Worm (Caenorhabditis elegans) whole organism, L4 larva: Measurements from ENCODE around the gene R151.10.
A peak's percentile ranks its signal among the peaks of the same experiment; 100 is the strongest.

Experiments
- D1046.2 ChIP-seq: fragments of 200-800 bp; sonication (Bioruptor generic); IDR thresholded peaks from 2 replicates; pipeline ENCODE4 v1.3.6; 2022; ENCODE audit warnings: missing genetic modification characterization, missing compliant biosample characterization
- F26F4.8 ChIP-seq: fragments of 200-800 bp; sonication (Bioruptor generic); conservative IDR thresholded peaks from 2 replicates; pipeline ENCODE4 v1.3.6; 2022; ENCODE audit warnings: missing genetic modification characterization, missing compliant biosample characterization
- F37D6.2 ChIP-seq: sonication (generic microtip); optimal IDR thresholded peaks from 2 replicates; lab custom pipeline; 2016; ENCODE audit warnings: mild to moderate bottlenecking, missing genetic modification characterization, missing compliant biosample characterization
- T26A8.4 ChIP-seq: fragments of 200-800 bp; sonication (Bioruptor generic); IDR thresholded peaks from 2 replicates; pipeline ENCODE4 v1.3.6; 2022; ENCODE audit warnings: missing genetic modification characterization, missing compliant biosample characterization
- Y105C5A.15 ChIP-seq: fragments of 200-800 bp; sonication (Bioruptor generic); IDR thresholded peaks from 2 replicates; pipeline ENCODE4 v1.3.6; 2022; ENCODE audit warnings: missing genetic modification characterization, missing compliant biosample characterization
- Y48G9A.11 ChIP-seq: fragments of 200-800 bp; sonication (Bioruptor generic); IDR thresholded peaks from 2 replicates; pipeline ENCODE4 v1.3.6; 2022; ENCODE audit warnings: missing genetic modification reagents, missing genetic modification characterization, missing compliant biosample characterization
- Y5F2A.4 ChIP-seq: fragments of 200-800 bp; sonication (Bioruptor generic); optimal IDR thresholded peaks from 2 replicates; lab custom pipeline; 2018; ENCODE audit warnings: mild to moderate bottlenecking, missing genetic modification characterization, missing compliant biosample characterization
- ZK337.2 ChIP-seq: fragments of 200-800 bp; sonication (Bioruptor generic); IDR thresholded peaks from 2 replicates; pipeline ENCODE4 v1.3.6; 2022; ENCODE audit warnings: missing genetic modification reagents, missing genetic modification characterization, missing compliant biosample characterization
- ZK546.5 ChIP-seq, 2 experiments: sonication (generic microtip); optimal IDR thresholded peaks; 2 replicates each; lab custom pipeline; 2017; ENCODE audit warnings: missing biosample characterization in 2 of 2, missing genetic modification characterization in 2 of 2
- attf-4 ChIP-seq: sonication (generic microtip); optimal IDR thresholded peaks from 3 replicates; lab custom pipeline; 2017; ENCODE audit warnings: missing biosample characterization, missing genetic modification characterization
- ceh-28 ChIP-seq: fragments of 150-350 bp; optimal IDR thresholded peaks from 2 replicates; lab custom pipeline; 2014; ENCODE audit warnings: missing biosample characterization, missing genetic modification reagents, missing genetic modification characterization
- ceh-32 ChIP-seq: sonication (generic microtip); optimal IDR thresholded peaks from 2 replicates; lab custom pipeline; 2016; ENCODE audit warnings: mild to moderate bottlenecking, missing genetic modification characterization, missing compliant biosample characterization; ENCODE audit not compliant: poor library complexity
- ceh-82 ChIP-seq: sonication (generic microtip); optimal IDR thresholded peaks from 2 replicates; lab custom pipeline; 2017; ENCODE audit warnings: missing biosample characterization, missing genetic modification characterization
- daf-16 ChIP-seq, 3 experiments: sonication (generic microtip); optimal IDR thresholded peaks; 2 replicates each; lab custom pipeline; 2016 to 2017; ENCODE audit warnings: missing genetic modification characterization in 3 of 3, missing genetic modification reagents in 3 of 3, mild to moderate bottlenecking in 2 of 3, missing compliant biosample characterization in 2 of 3, missing biosample characterization in 1 of 3, moderate library complexity in 1 of 3
- dve-1 ChIP-seq: sonication (generic microtip); optimal IDR thresholded peaks from 2 replicates; lab custom pipeline; 2017; ENCODE audit warnings: antibody characterized with exemption, mild to moderate bottlenecking, missing genetic modification characterization, missing compliant biosample characterization; ENCODE audit not compliant: insufficient read depth
- egl-43 ChIP-seq: fragments of 200-800 bp; sonication (Bioruptor generic); IDR thresholded peaks from 2 replicates; pipeline ENCODE4 v1.3.6; 2022; ENCODE audit warnings: missing genetic modification reagents, missing genetic modification characterization, missing compliant biosample characterization
- fkh-10 ChIP-seq: fragments of 150-350 bp; optimal IDR thresholded peaks from 2 replicates; lab custom pipeline; 2014; ENCODE audit warnings: missing biosample characterization, missing genetic modification reagents, missing genetic modification characterization
- hif-1 ChIP-seq, 2 experiments: sonication (generic microtip); optimal IDR thresholded peaks; 2 replicates each; lab custom pipeline; 2016 to 2017; ENCODE audit warnings: missing compliant biosample characterization in 2 of 2, missing genetic modification characterization in 2 of 2, missing genetic modification reagents in 2 of 2, missing genotype in 2 of 2, mild to moderate bottlenecking in 1 of 2
- hlh-11 ChIP-seq: fragments of 200-800 bp; sonication (Bioruptor generic); optimal IDR thresholded peaks from 2 replicates; lab custom pipeline; 2018; ENCODE audit warnings: mild to moderate bottlenecking, missing genetic modification characterization, missing compliant biosample characterization
- hlh-30 ChIP-seq: sonication (generic microtip); optimal IDR thresholded peaks from 2 replicates; lab custom pipeline; 2017; ENCODE audit warnings: antibody characterized with exemption, mild to moderate bottlenecking, missing genetic modification characterization, missing compliant biosample characterization; ENCODE audit not compliant: insufficient read depth
- hmg-1.1 ChIP-seq: fragments of 200-800 bp; sonication (Bioruptor generic); IDR thresholded peaks from 2 replicates; pipeline ENCODE4 v1.3.6; 2022; ENCODE audit warnings: missing genetic modification reagents, missing genetic modification characterization, missing compliant biosample characterization
- lin-1 ChIP-seq: fragments of 200-800 bp; sonication (Bioruptor generic); IDR thresholded peaks from 2 replicates; pipeline ENCODE4 v1.3.6; 2022; ENCODE audit warnings: missing genetic modification reagents, missing genetic modification characterization, missing compliant biosample characterization
- lin-13 ChIP-seq: fragments of 150-350 bp; optimal IDR thresholded peaks from 2 replicates; lab custom pipeline; 2014; ENCODE audit warnings: missing biosample characterization, missing genetic modification reagents, missing genetic modification characterization
- lir-3 ChIP-seq: sonication (generic microtip); optimal IDR thresholded peaks from 2 replicates; lab custom pipeline; 2016; ENCODE audit warnings: mild to moderate bottlenecking, missing genetic modification characterization, missing compliant biosample characterization
- lsy-2 ChIP-seq, 2 experiments: fragments of 150-350 bp in 1 of 2; sonication (generic microtip) in 1 of 2; optimal IDR thresholded peaks; 2 replicates each; lab custom pipeline; 2014 to 2017; ENCODE audit warnings: missing biosample characterization in 2 of 2, missing genetic modification characterization in 2 of 2
- mdl-1 ChIP-seq, 2 experiments: fragments of 150-350 bp in 1 of 2; sonication (generic microtip) in 1 of 2; optimal IDR thresholded peaks; 2 replicates each; lab custom pipeline; 2014 to 2017; ENCODE audit warnings: missing biosample characterization in 2 of 2, missing genetic modification characterization in 2 of 2
- mdt-29 ChIP-seq: fragments of 200-800 bp; sonication (Bioruptor generic); IDR thresholded peaks from 2 replicates; pipeline ENCODE4 v1.3.6; 2022; ENCODE audit warnings: missing genetic modification reagents, missing genetic modification characterization, missing compliant biosample characterization
- mep-1 ChIP-seq: fragments of 150-350 bp; sonication (generic microtip); optimal IDR thresholded peaks from 3 replicates; lab custom pipeline; 2014; ENCODE audit warnings: missing biosample characterization, missing genetic modification characterization
- mes-2 ChIP-seq: sonication (generic microtip); optimal IDR thresholded peaks from 2 replicates; lab custom pipeline; 2016; ENCODE audit warnings: missing genotype, mild to moderate bottlenecking, missing genetic modification characterization, missing compliant biosample characterization; ENCODE audit not compliant: poor library complexity, severe bottlenecking
- mxl-2 ChIP-seq: fragments of 200-800 bp; sonication (Bioruptor generic); conservative IDR thresholded peaks from 2 replicates; pipeline ENCODE4 v1.3.6; 2022; ENCODE audit warnings: missing genetic modification reagents, missing genetic modification characterization, missing compliant biosample characterization
- mxl-3 ChIP-seq: fragments of 200-800 bp; sonication (Bioruptor generic); optimal IDR thresholded peaks from 2 replicates; lab custom pipeline; 2018; ENCODE audit warnings: mild to moderate bottlenecking, missing genetic modification characterization, missing compliant biosample characterization
- nhr-10 ChIP-seq: fragments of 150-350 bp; optimal IDR thresholded peaks from 2 replicates; lab custom pipeline; 2014; ENCODE audit warnings: missing biosample characterization, missing genetic modification characterization
- nhr-237 ChIP-seq: sonication (generic microtip); optimal IDR thresholded peaks from 2 replicates; lab custom pipeline; 2017; ENCODE audit warnings: missing biosample characterization, missing genetic modification characterization
- nhr-25 ChIP-seq: sonication (generic microtip); optimal IDR thresholded peaks from 2 replicates; lab custom pipeline; 2017; ENCODE audit warnings: missing genetic modification characterization, mild to moderate bottlenecking, missing compliant biosample characterization, antibody characterized with exemption, moderate library complexity, borderline replicate concordance; ENCODE audit not compliant: insufficient read depth
- nhr-28 ChIP-seq: fragments of 150-350 bp; optimal IDR thresholded peaks from 2 replicates; lab custom pipeline; 2014; ENCODE audit warnings: missing biosample characterization, missing genetic modification characterization
- nhr-41 ChIP-seq: fragments of 200-800 bp; sonication (Bioruptor generic); IDR thresholded peaks from 2 replicates; pipeline ENCODE4 v1.3.6; 2022; ENCODE audit warnings: missing genetic modification reagents, missing genetic modification characterization, missing compliant biosample characterization
- nhr-77 ChIP-seq: fragments of 150-350 bp; optimal IDR thresholded peaks from 2 replicates; lab custom pipeline; 2014; ENCODE audit warnings: missing biosample characterization, missing genetic modification characterization
- php-3 ChIP-seq: fragments of 200-800 bp; sonication (Bioruptor generic); IDR thresholded peaks from 2 replicates; pipeline ENCODE4 v1.3.6; 2022; ENCODE audit warnings: missing genetic modification reagents, missing genetic modification characterization, missing compliant biosample characterization
- pqm-1 ChIP-seq: sonication (generic microtip); optimal IDR thresholded peaks from 2 replicates; lab custom pipeline; 2017; ENCODE audit warnings: missing biosample characterization, missing genetic modification characterization
- sdz-12 ChIP-seq: fragments of 200-800 bp; sonication (Bioruptor generic); optimal IDR thresholded peaks from 2 replicates; lab custom pipeline; 2018; ENCODE audit warnings: mild to moderate bottlenecking, missing genetic modification characterization, missing compliant biosample characterization
- set-16 ChIP-seq: fragments of 200-800 bp; sonication (Bioruptor generic); IDR thresholded peaks from 2 replicates; pipeline ENCODE4 v1.3.6; 2022; ENCODE audit warnings: missing genetic modification reagents, missing genetic modification characterization, missing compliant biosample characterization
- snpc-1.2 ChIP-seq: fragments of 200-800 bp; sonication (Bioruptor generic); IDR thresholded peaks from 2 replicates; pipeline ENCODE4 v1.3.6; 2022; ENCODE audit warnings: missing genetic modification reagents, missing genetic modification characterization, missing compliant biosample characterization
- spr-3 ChIP-seq: fragments of 200-800 bp; sonication (Bioruptor generic); optimal IDR thresholded peaks from 2 replicates; lab custom pipeline; 2018; ENCODE audit warnings: mild to moderate bottlenecking, missing genetic modification characterization, missing compliant biosample characterization
- tag-97 ChIP-seq: fragments of 200-800 bp; sonication (Bioruptor generic); IDR thresholded peaks from 2 replicates; pipeline ENCODE4 v1.3.6; 2022; ENCODE audit warnings: missing genetic modification characterization, missing compliant biosample characterization
- unc-130 ChIP-seq: sonication (generic microtip); optimal IDR thresholded peaks from 2 replicates; lab custom pipeline; 2016; ENCODE audit warnings: missing genetic modification reagents, missing genetic modification characterization, missing compliant biosample characterization
- unc-39 ChIP-seq: sonication (generic microtip); optimal IDR thresholded peaks from 2 replicates; lab custom pipeline; 2017; ENCODE audit warnings: missing biosample characterization, missing genetic modification characterization
- ztf-11 ChIP-seq: fragments of 150-350 bp; optimal IDR thresholded peaks from 2 replicates; lab custom pipeline; 2014; ENCODE audit warnings: missing biosample characterization, missing genetic modification characterization

The R151.10 gene

DNA sequence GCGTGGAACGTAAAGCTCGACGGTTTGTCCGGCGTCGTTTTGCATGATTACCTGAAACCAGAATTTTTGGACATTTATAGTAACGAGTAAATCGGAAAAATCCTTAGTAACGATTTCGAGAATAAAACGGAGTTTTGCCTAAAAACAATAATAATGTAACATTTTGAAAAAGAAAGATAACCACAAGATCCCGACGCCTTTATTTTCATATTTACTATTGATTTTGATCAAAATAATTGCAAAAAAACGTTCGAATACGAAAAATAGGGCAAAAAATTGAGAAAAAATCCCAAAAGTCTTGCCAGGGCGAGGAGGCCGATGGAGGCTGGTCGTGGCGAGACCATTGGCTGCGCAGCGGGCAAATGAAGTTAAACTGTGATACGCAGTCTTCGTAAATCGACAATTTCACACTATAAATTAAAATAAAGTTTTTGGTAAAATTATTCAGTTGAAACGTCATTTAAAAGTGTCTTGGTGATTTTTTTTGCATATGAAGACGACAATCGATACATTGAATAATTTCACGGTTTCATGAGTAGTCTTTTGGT lies 41.1 kb downstream of the R151.10 start, which contains the start of gene rps-21 (continued):
- no peak for TF ChIP-seq mxl-3 (GFP tag; lab: Kevin White, UChicago)
- no peak for TF ChIP-seq nhr-41 (GFP tag; lab: Robert Waterston, UW)
- TF ChIP-seq ztf-11 (tag; lab: Kevin White, UChicago): no peak
- no peak for TF ChIP-seq D1046.2 (GFP tag; lab: Robert Waterston, UW)
- TF ChIP-seq Y48G9A.11 (GFP tag; lab: Robert Waterston, UW): no peak
- TF ChIP-seq mdt-29 (GFP tag; lab: Robert Waterston, UW): no peak
- TF ChIP-seq ceh-28 (tag; lab: Kevin White, UChicago): no peak
- TF ChIP-seq hmg-1.1 (GFP tag; lab: Robert Waterston, UW): peak; percentile 81
- TF ChIP-seq ZK546.5 (tag; optimal IDR thresholded peaks at IDR 0.05; lab: Kevin White, UChicago): peak in 1 of 2 experiments; percentile 52
- no peak for TF ChIP-seq lin-1 (GFP tag; lab: Robert Waterston, UW)
- no peak for TF ChIP-seq snpc-1.2 (GFP tag; lab: Robert Waterston, UW)
- TF ChIP-seq sdz-12 (GFP tag; lab: Kevin White, UChicago): no peak
- TF ChIP-seq unc-130 (GFP tag; lab: Kevin White, UChicago): peak; percentile 38
- TF ChIP-seq nhr-10 (tag; lab: Kevin White, UChicago): no peak
- TF ChIP-seq daf-16 (GFP tag; optimal IDR thresholded peaks at IDR 0.05; lab: Kevin White, UChicago): no peak
- TF ChIP-seq daf-16 (tag; optimal IDR thresholded peaks at IDR 0.05; lab: Kevin White, UChicago): peak; percentile 16
- peak; percentile 58 for TF ChIP-seq lin-13 (GFP tag; lab: Kevin White, UChicago)
- TF ChIP-seq mxl-2 (GFP tag; lab: Robert Waterston, UW): no peak
- no peak for TF ChIP-seq spr-3 (GFP tag; lab: Kevin White, UChicago)
- peak; percentile 9 for TF ChIP-seq fkh-10
- peak; percentile 21 for TF ChIP-seq pqm-1
- TF ChIP-seq ceh-32: no peak
- no peak for TF ChIP-seq Y5F2A.4 (GFP tag; lab: Kevin White, UChicago)
- no peak for TF ChIP-seq lir-3 (tag; lab: Kevin White, UChicago)
- TF ChIP-seq tag-97 (GFP tag; lab: Robert Waterston, UW): no peak
- TF ChIP-seq mep-1 (tag; lab: Kevin White, UChicago): peak; percentile 82
- TF ChIP-seq egl-43: no peak
- TF ChIP-seq mdl-1 (tag; optimal IDR thresholded peaks at IDR 0.05; lab: Kevin White, UChicago): peak; percentile 4 to 28
- TF ChIP-seq hif-1 (tag; optimal IDR thresholded peaks at IDR 0.05; lab: Kevin White, UChicago): peak in 1 of 2 experiments; percentile 63
- peak; percentile 92 for TF ChIP-seq mes-2
- TF ChIP-seq, all 104 proteins: peak for 36

DNA sequence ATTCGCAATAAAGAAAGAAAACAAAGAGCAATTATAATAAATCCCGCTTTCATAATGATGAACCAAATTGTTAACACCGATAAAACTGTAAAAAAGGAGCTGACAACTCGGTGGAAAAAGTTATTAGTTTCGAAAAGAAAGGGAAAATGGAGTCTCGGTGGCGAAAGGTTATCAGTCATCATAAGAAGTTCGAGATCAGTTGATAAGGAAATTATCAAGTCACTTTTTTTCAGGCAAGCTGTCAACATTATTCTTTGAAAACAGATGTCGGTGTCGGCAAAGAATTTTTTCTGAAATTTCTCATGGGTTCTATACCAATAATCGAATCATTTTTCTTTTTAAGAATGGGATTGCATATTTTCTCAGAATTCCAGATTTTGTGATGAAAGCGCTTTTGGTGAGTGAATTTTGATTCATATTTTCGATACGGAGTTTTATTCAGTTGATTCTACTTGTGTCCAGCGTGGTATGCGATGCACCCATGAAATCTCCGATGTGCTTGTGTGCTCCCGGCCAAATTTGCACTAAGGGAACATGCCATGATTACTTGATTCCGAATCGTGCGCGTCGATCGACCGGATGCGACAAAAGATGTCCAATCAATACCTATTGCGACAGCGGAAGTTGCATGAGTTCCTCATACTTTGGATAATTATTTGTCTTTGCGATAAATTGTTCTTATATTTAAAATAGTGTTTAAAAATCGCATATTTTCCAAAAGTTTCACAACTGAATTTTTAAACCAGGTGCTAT lies 42.3 kb downstream of the R151.10 start, which contains the start of the genes F37C12.21 and F37C12.10:
TSS of gene F37C12.21 (plus strand) at position 58 of the 753 bp plus-strand sequence.
TSS of gene F37C12.10 (minus strand) at position 85 of the 753 bp plus-strand sequence.
- TF ChIP-seq set-16 (GFP tag; lab: Robert Waterston, UW) (no peak), hlh-11 (tag; lab: Kevin White, UChicago) (peak; percentile 67), ZK337.2 (no peak), lsy-2 (tag; optimal IDR thresholded peaks at IDR 0.05; lab: Kevin White, UChicago) (peak in 1 of 2 experiments; percentile 23), nhr-237 (tag; lab: Kevin White, UChicago) (no peak), Y5F2A.4 (GFP tag; lab: Kevin White, UChicago) (no peak), hlh-30 (tag; lab: Kevin White, UChicago) (peak; percentile 13), pqm-1 (peak; percentile 43), Y105C5A.15 (GFP tag; lab: Robert Waterston, UW) (no peak), dve-1 (peak; percentile 50), unc-39 (no peak), mdl-1 (tag; optimal IDR thresholded peaks at IDR 0.05; lab: Kevin White, UChicago) (no peak), nhr-77 (tag; lab: Kevin White, UChicago) (peak; percentile 27), T26A8.4 (GFP tag; lab: Robert Waterston, UW) (no peak), F37D6.2 (tag; lab: Kevin White, UChicago) (no peak), php-3 (no peak), nhr-41 (GFP tag; lab: Robert Waterston, UW) (peak; percentile 57; the same call in 1 of the 2 replicates), nhr-25 (no peak), ceh-82 (no peak), daf-16 (GFP tag; optimal IDR thresholded peaks at IDR 0.05; lab: Kevin White, UChicago) (no peak), daf-16 (tag; optimal IDR thresholded peaks at IDR 0.05; lab: Kevin White, UChicago) (peak; percentile 81), nhr-28 (tag; lab: Kevin White, UChicago) (peak; percentile 62), F26F4.8 (no peak), attf-4 (tag; lab: Kevin White, UChicago) (no peak)
